Fruit fly (Drosophila melanogaster): ENCODE data around the gene CG14937.

Gene CG14937

dm6 chr2L:11816376-11816775 is 22.5 kb upstream of the CG14937 start:
- no peak for TF ChIP-seq ttk (optimal IDR thresholded peaks at IDR 0.05)
- TF ChIP-seq psq (optimal IDR thresholded peaks at IDR 0.05) = no peak
- no peak for TF ChIP-seq Sin3A (optimal IDR thresholded peaks at IDR 0.05)
- TF ChIP-seq h (optimal IDR thresholded peaks at IDR 0.05) = peak; percentile 47
- no peak for TF ChIP-seq insv (optimal IDR thresholded peaks at IDR 0.05)

dm6 chr2L:11813665-11814087 is 19.8 kb upstream of the CG14937 start, which contains the start of gene CycY:
Gene CycY, minus strand, starts transcription at chr2L:11813780.
- no peak for TF ChIP-seq ttk (optimal IDR thresholded peaks at IDR 0.05)
- TF ChIP-seq psq (optimal IDR thresholded peaks at IDR 0.05) = no peak
- TF ChIP-seq insv (optimal IDR thresholded peaks at IDR 0.05) = no peak
- no peak for TF ChIP-seq h (optimal IDR thresholded peaks at IDR 0.05)
- no peak for TF ChIP-seq Myc (optimal IDR thresholded peaks at IDR 0.05)
- no peak for TF ChIP-seq Sin3A (optimal IDR thresholded peaks at IDR 0.05)

- no peak for TF ChIP-seq insv (optimal IDR thresholded peaks at IDR 0.05)
- no peak for TF ChIP-seq ttk (optimal IDR thresholded peaks at IDR 0.05)
- TF ChIP-seq h (optimal IDR thresholded peaks at IDR 0.05) = no peak
- no peak for TF ChIP-seq Sin3A (optimal IDR thresholded peaks at IDR 0.05)
- no peak for TF ChIP-seq psq (optimal IDR thresholded peaks at IDR 0.05)
Measured at dm6 chr2L:11812781-11813664, 19.1 kb upstream of the CG14937 start.

dm6 chr2L:11809823-11810222 is 15.9 kb upstream of the CG14937 start:
- no peak for TF ChIP-seq h (optimal IDR thresholded peaks at IDR 0.05)
- no peak for TF ChIP-seq psq (optimal IDR thresholded peaks at IDR 0.05)
- TF ChIP-seq Sin3A (optimal IDR thresholded peaks at IDR 0.05) = no peak
- no peak for TF ChIP-seq Myc (optimal IDR thresholded peaks at IDR 0.05)
- TF ChIP-seq ttk (optimal IDR thresholded peaks at IDR 0.05) = no peak
- no peak for TF ChIP-seq insv (optimal IDR thresholded peaks at IDR 0.05)

- TF ChIP-seq psq (optimal IDR thresholded peaks at IDR 0.05) = no peak
- TF ChIP-seq h (optimal IDR thresholded peaks at IDR 0.05) = no peak
- TF ChIP-seq Sin3A (optimal IDR thresholded peaks at IDR 0.05) = no peak
Measured at dm6 chr2L:11808702-11809583, 15.1 kb upstream of the CG14937 start, which contains the start of gene crol. Gene crol, minus strand, starts transcription at chr2L:11809438.

- TF ChIP-seq ttk (optimal IDR thresholded peaks at IDR 0.05) = no peak
- TF ChIP-seq Myc (optimal IDR thresholded peaks at IDR 0.05) = no peak
- no peak for TF ChIP-seq h (optimal IDR thresholded peaks at IDR 0.05)
- no peak for TF ChIP-seq Sin3A (optimal IDR thresholded peaks at IDR 0.05)
- TF ChIP-seq insv (optimal IDR thresholded peaks at IDR 0.05) = no peak
- no peak for TF ChIP-seq psq (optimal IDR thresholded peaks at IDR 0.05)
Measured at dm6 chr2L:11808327-11808701, 14.4 kb upstream of the CG14937 start.

- no peak for TF ChIP-seq insv (optimal IDR thresholded peaks at IDR 0.05)
- peak; percentile 32 for TF ChIP-seq psq (optimal IDR thresholded peaks at IDR 0.05)
- no peak for TF ChIP-seq h (optimal IDR thresholded peaks at IDR 0.05)
Measured at dm6 chr2L:11807697-11808226, 13.9 kb upstream of the CG14937 start.

dm6 chr2L:11806701-11807674 is 13.1 kb upstream of the CG14937 start:
- TF ChIP-seq Sin3A (optimal IDR thresholded peaks at IDR 0.05) (no peak), h (optimal IDR thresholded peaks at IDR 0.05) (no peak), insv (optimal IDR thresholded peaks at IDR 0.05) (no peak), psq (optimal IDR thresholded peaks at IDR 0.05) (peak; percentile 57)

- no peak for TF ChIP-seq insv (optimal IDR thresholded peaks at IDR 0.05)
- TF ChIP-seq ttk (optimal IDR thresholded peaks at IDR 0.05) = no peak
- TF ChIP-seq Myc (optimal IDR thresholded peaks at IDR 0.05) = no peak
- TF ChIP-seq psq (optimal IDR thresholded peaks at IDR 0.05) = peak; percentile 81
- no peak for TF ChIP-seq h (optimal IDR thresholded peaks at IDR 0.05)
- no peak for TF ChIP-seq Sin3A (optimal IDR thresholded peaks at IDR 0.05)
Measured at dm6 chr2L:11806022-11806700, 12.3 kb upstream of the CG14937 start.

- TF ChIP-seq ttk (optimal IDR thresholded peaks at IDR 0.05) (no peak), h (optimal IDR thresholded peaks at IDR 0.05) (no peak), psq (optimal IDR thresholded peaks at IDR 0.05) (no peak), Sin3A (optimal IDR thresholded peaks at IDR 0.05) (no peak), Myc (optimal IDR thresholded peaks at IDR 0.05) (no peak), insv (optimal IDR thresholded peaks at IDR 0.05) (no peak)
Measured at dm6 chr2L:11804228-11805044, 10.6 kb upstream of the CG14937 start.

Measured in Kc167 (cell line).